Worm (Caenorhabditis elegans): ENCODE measurements around the gene clec-184.

The clec-184 gene

ce11 chrIV:12456613-12457012, 24.2 kb downstream of the clec-184 start, which contains the start of gene C25G4.7:
TSS of gene C25G4.7 (plus strand) at chrIV:12456913.
- TF ChIP-seq chd-7 (tag; optimal IDR thresholded peaks at IDR 0.05) (no peak), C17E4.6 (GFP tag; IDR thresholded peaks at IDR 0.05) (no peak), tlf-1 (GFP tag; optimal IDR thresholded peaks at IDR 0.05) (no peak), zfh-2 (GFP tag; conservative IDR thresholded peaks at IDR 0.05) (no peak), tbp1 (GFP tag; optimal IDR thresholded peaks at IDR 0.05) (no peak), hrde-1 (tag; optimal IDR thresholded peaks at IDR 0.05; ENCODE audit: borderline replicate concordance) (no peak), nhr-80 (tag; optimal IDR thresholded peaks at IDR 0.05) (no peak)

ce11 chrIV:12463370-12463769, 30.9 kb downstream of the clec-184 start, which contains the start of gene C25G4.8:
TSS of gene C25G4.8 (minus strand) at chrIV:12463470.
- no peak for TF ChIP-seq lir-1 (GFP tag; conservative IDR thresholded peaks at IDR 0.05)
- no peak for TF ChIP-seq F52B5.7 (tag; optimal IDR thresholded peaks at IDR 0.05)
- TF ChIP-seq mel-28 (tag; optimal IDR thresholded peaks at IDR 0.05; ENCODE audit: borderline replicate concordance) = no peak
- no peak for TF ChIP-seq nhr-179 (tag; optimal IDR thresholded peaks at IDR 0.05)
- no peak for TF ChIP-seq rec-8 (tag; optimal IDR thresholded peaks at IDR 0.05)
- TF ChIP-seq nfya-2 (GFP tag; IDR thresholded peaks at IDR 0.05) = no peak
- TF ChIP-seq let-526 (GFP tag; IDR thresholded peaks at IDR 0.05) = no peak
- TF ChIP-seq hmg-20 (GFP tag; IDR thresholded peaks at IDR 0.05) = no peak
- TF ChIP-seq lsy-27 (tag; optimal IDR thresholded peaks at IDR 0.05; ENCODE audit: borderline replicate concordance, insufficient read depth) = no peak
- no peak for TF ChIP-seq F57A8.1 (GFP tag; optimal IDR thresholded peaks at IDR 0.05)

DNA sequence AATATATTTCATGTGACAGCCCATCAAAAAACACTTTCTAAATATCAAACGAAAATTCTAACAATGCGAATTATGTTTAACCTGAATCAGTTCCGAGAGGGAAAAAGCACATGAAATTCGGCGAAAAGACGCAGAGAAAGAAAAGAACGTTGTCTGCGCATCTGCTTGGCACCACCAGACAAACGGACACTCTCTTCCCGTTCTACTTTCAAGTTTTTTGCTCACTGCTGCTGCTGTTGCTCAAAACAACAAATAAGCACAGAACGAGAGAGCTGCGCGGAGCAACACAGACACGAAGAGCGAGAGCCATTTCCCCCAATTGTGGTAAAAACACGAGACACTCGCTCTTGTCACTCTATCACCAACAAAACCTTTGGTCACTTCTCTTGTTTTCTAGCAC, 32.4 kb downstream of the clec-184 start:
- TF ChIP-seq F55B11.4 (tag; optimal IDR thresholded peaks at IDR 0.05; ENCODE audit: borderline replicate concordance, insufficient read depth) (no peak), nfyb-1 (GFP tag; IDR thresholded peaks at IDR 0.05) (no peak), nfya-2 (GFP tag; IDR thresholded peaks at IDR 0.05) (no peak), snpc-1.3 (tag; optimal IDR thresholded peaks at IDR 0.05; ENCODE audit: insufficient read depth) (no peak), B0019.2 (GFP tag; conservative IDR thresholded peaks at IDR 0.05) (no peak), C17E4.6 (GFP tag; IDR thresholded peaks at IDR 0.05) (no peak), lag-1 (GFP tag; IDR thresholded peaks at IDR 0.05) (no peak), ztf-25 (GFP tag; IDR thresholded peaks at IDR 0.05) (no peak), nhr-27 (tag; optimal IDR thresholded peaks at IDR 0.05) (no peak), let-607 (tag; optimal IDR thresholded peaks at IDR 0.05) (no peak), F57C9.4 (tag; optimal IDR thresholded peaks at IDR 0.05) (no peak), madf-10 (tag; optimal IDR thresholded peaks at IDR 0.05) (no peak), ztf-22 (GFP tag; optimal IDR thresholded peaks at IDR 0.05) (no peak)

ce11 chrIV:12467761-12468160, 35.3 kb downstream of the clec-184 start:
- TF ChIP-seq aptf-2 (GFP tag; conservative IDR thresholded peaks at IDR 0.05) (0 out of 2 replicates have a peak, but pooled peaks have one; percentile 60), somi-1 (GFP tag; optimal IDR thresholded peaks at IDR 0.05) (no peak), ztf-3 (GFP tag; optimal IDR thresholded peaks at IDR 0.05) (no peak), ama-1 (optimal IDR thresholded peaks at IDR 0.05) (no peak), ama-1 (GFP tag; optimal IDR thresholded peaks at IDR 0.05) (no peak), nhr-90 (tag; optimal IDR thresholded peaks at IDR 0.05) (no peak), hmg-1.2 (GFP tag; IDR thresholded peaks at IDR 0.05) (peak; percentile 41; the same call in 1 of the 2 replicates)

Measured in whole organism, young adult.